Worm (Caenorhabditis elegans): ENCODE measurements around the gene asp-13.

DNA sequence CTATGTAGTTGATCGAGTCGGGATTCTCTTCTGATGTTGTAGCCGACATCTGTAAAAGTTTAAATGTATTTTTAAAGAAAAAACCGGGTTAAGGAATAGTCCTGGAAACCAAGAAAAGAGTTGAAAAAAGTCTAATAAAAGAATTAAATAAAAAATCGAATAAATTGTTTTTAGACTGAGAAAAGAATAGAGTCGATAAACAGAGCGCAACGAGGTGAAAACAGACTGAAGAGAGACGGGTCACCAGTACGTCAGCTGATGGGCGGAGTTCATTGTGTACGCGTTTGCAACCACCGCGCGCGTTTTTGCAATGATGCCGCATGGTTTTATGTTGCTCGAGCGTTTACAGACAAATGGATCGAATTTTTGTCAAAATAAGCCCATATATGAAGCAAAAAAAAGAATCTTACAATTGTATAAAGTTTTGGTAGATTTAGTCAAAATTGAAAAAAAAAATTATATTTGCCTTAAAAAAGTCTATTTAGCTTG is 11.7 kb downstream of the asp-13 start, which contains the start of gene atg-18:
- peak; percentile 40 for TF ChIP-seq pqm-1 (tag; optimal IDR thresholded peaks at IDR 0.05)
- no peak for TF ChIP-seq fos-1 (tag; optimal IDR thresholded peaks at IDR 0.05)
- TF ChIP-seq nhr-23 (tag; optimal IDR thresholded peaks at IDR 0.05): peak; percentile 75
- TF ChIP-seq ceh-82 (tag; optimal IDR thresholded peaks at IDR 0.05): no peak
- no peak for TF ChIP-seq nhr-237 (tag; optimal IDR thresholded peaks at IDR 0.05)
- no peak for TF ChIP-seq ztf-11 (tag; optimal IDR thresholded peaks at IDR 0.05)
